Worm (Caenorhabditis elegans) whole organism, young adult: ENCODE data around the gene sre-24.

Experiments used
- B0261.1 ChIP-seq: sonication (generic microtip); optimal IDR thresholded peaks from 2 replicates; lab custom pipeline; 2016; ENCODE audit warnings: mild to moderate bottlenecking, missing genetic modification characterization, moderate library complexity, missing compliant biosample characterization
- C17E4.6 ChIP-seq: fragments of 200-800 bp; sonication (Bioruptor generic); IDR thresholded peaks from 2 replicates; pipeline ENCODE4 v1.3.6; 2022; ENCODE audit warnings: missing genetic modification reagents, missing genetic modification characterization, missing compliant biosample characterization
- F10E7.11 ChIP-seq: sonication (generic microtip); optimal IDR thresholded peaks from 2 replicates; lab custom pipeline; 2017; ENCODE audit warnings: mild to moderate bottlenecking, missing genetic modification characterization, moderate library complexity, missing compliant biosample characterization
- F33H1.4 ChIP-seq: fragments of 200-800 bp; sonication (Bioruptor generic); IDR thresholded peaks from 2 replicates; pipeline ENCODE4 v1.3.6; 2022; ENCODE audit warnings: missing genetic modification reagents, missing genetic modification characterization, missing compliant biosample characterization
- F52B5.7 ChIP-seq: sonication (generic microtip); optimal IDR thresholded peaks from 2 replicates; lab custom pipeline; 2016; ENCODE audit warnings: mild to moderate bottlenecking, missing genetic modification characterization, missing compliant biosample characterization
- F57A8.1 ChIP-seq: fragments of 200-800 bp; sonication (Bioruptor generic); optimal IDR thresholded peaks from 2 replicates; lab custom pipeline; 2018; ENCODE audit warnings: mild to moderate bottlenecking, missing genetic modification characterization, moderate library complexity, missing compliant biosample characterization
- Y53G8AR.9 ChIP-seq: fragments of 200-800 bp; sonication (Bioruptor generic); conservative IDR thresholded peaks from 2 replicates; pipeline ENCODE4 v1.3.6; 2022; ENCODE audit warnings: missing genetic modification reagents, missing genetic modification characterization, missing compliant biosample characterization
- Y67H2A.10 ChIP-seq: fragments of 200-800 bp; sonication (Bioruptor generic); conservative IDR thresholded peaks from 2 replicates; pipeline ENCODE4 v1.3.6; 2022; ENCODE audit warnings: missing genetic modification reagents, missing genetic modification characterization, missing compliant biosample characterization
- Y79H2A.3 ChIP-seq: fragments of 200-800 bp; sonication (Bioruptor generic); conservative IDR thresholded peaks from 2 replicates; pipeline ENCODE4 v1.3.6; 2022; ENCODE audit warnings: missing genetic modification reagents, missing genetic modification characterization, missing compliant biosample characterization
- athp-1 ChIP-seq: sonication (generic microtip); optimal IDR thresholded peaks from 2 replicates; lab custom pipeline; 2017; ENCODE audit warnings: mild to moderate bottlenecking, missing genetic modification characterization, missing compliant biosample characterization
- attf-5 ChIP-seq: fragments of 200-800 bp; sonication (Bioruptor generic); optimal IDR thresholded peaks from 2 replicates; lab custom pipeline; 2018; ENCODE audit warnings: mild to moderate bottlenecking, missing genetic modification characterization, missing compliant biosample characterization
- cebp-2 ChIP-seq: fragments of 200-800 bp; sonication (Bioruptor generic); IDR thresholded peaks from 2 replicates; pipeline ENCODE4 v1.3.6; 2022; ENCODE audit warnings: missing genetic modification characterization, missing compliant biosample characterization
- ceh-27 ChIP-seq: fragments of 200-800 bp; sonication (Bioruptor generic); optimal IDR thresholded peaks from 2 replicates; lab custom pipeline; 2018; ENCODE audit warnings: mild to moderate bottlenecking, missing genetic modification characterization, moderate library complexity, missing compliant biosample characterization
- ceh-79 ChIP-seq: sonication (generic microtip); optimal IDR thresholded peaks from 2 replicates; lab custom pipeline; 2017; ENCODE audit warnings: mild to moderate bottlenecking, missing genetic modification characterization, missing compliant biosample characterization
- die-1 ChIP-seq: sonication (generic microtip); optimal IDR thresholded peaks from 2 replicates; lab custom pipeline; 2016; ENCODE audit warnings: missing genotype, mild to moderate bottlenecking, missing genetic modification characterization, missing compliant biosample characterization
- dpl-1 ChIP-seq: fragments of 150-350 bp; optimal IDR thresholded peaks from 2 replicates; lab custom pipeline; 2014; ENCODE audit warnings: missing biosample characterization, missing genetic modification reagents, missing genetic modification characterization
- efl-1 ChIP-seq: fragments of 150-350 bp; optimal IDR thresholded peaks from 2 replicates; lab custom pipeline; 2014; ENCODE audit warnings: missing biosample characterization, missing genetic modification reagents, missing genetic modification characterization
- egl-44 ChIP-seq: fragments of 200-800 bp; sonication (Bioruptor generic); IDR thresholded peaks from 2 replicates; pipeline ENCODE4 v1.3.6; 2022; ENCODE audit warnings: missing genetic modification reagents, missing genetic modification characterization, missing compliant biosample characterization
- egrh-3 ChIP-seq: fragments of 200-800 bp; sonication (Bioruptor generic); IDR thresholded peaks from 2 replicates; pipeline ENCODE4 v1.3.6; 2022; ENCODE audit warnings: missing genetic modification reagents, missing genetic modification characterization, missing compliant biosample characterization
- lag-1 ChIP-seq: fragments of 200-800 bp; sonication (Bioruptor generic); IDR thresholded peaks from 2 replicates; pipeline ENCODE4 v1.3.6; 2022; ENCODE audit warnings: missing genetic modification reagents, missing genetic modification characterization, missing compliant biosample characterization
- lin-40 ChIP-seq: sonication (generic microtip); optimal IDR thresholded peaks from 2 replicates; lab custom pipeline; 2016; ENCODE audit warnings: missing genetic modification characterization, mild to moderate bottlenecking, missing compliant biosample characterization, missing genotype, missing genetic modification reagents
- lin-54 ChIP-seq: fragments of 200-800 bp; sonication (Bioruptor generic); optimal IDR thresholded peaks from 2 replicates; lab custom pipeline; 2018; ENCODE audit warnings: mild to moderate bottlenecking, missing genetic modification characterization, missing compliant biosample characterization
- lir-1 ChIP-seq: fragments of 200-800 bp; sonication (Bioruptor generic); conservative IDR thresholded peaks from 2 replicates; pipeline ENCODE4 v1.3.6; 2022; ENCODE audit warnings: missing genetic modification reagents, missing genetic modification characterization, missing compliant biosample characterization
- lsy-27 ChIP-seq: sonication (generic microtip); optimal IDR thresholded peaks from 2 replicates; lab custom pipeline; 2017; ENCODE audit warnings: missing genetic modification characterization, mild to moderate bottlenecking, missing compliant biosample characterization, antibody characterized with exemption, missing genotype, borderline replicate concordance; ENCODE audit not compliant: insufficient read depth
- madf-8 ChIP-seq: fragments of 200-800 bp; sonication (Bioruptor generic); conservative IDR thresholded peaks from 2 replicates; pipeline ENCODE4 v1.3.6; 2022; ENCODE audit warnings: missing genetic modification reagents, missing genetic modification characterization, missing compliant biosample characterization
- nhr-27 ChIP-seq: fragments of 200-800 bp; sonication (Bioruptor generic); optimal IDR thresholded peaks from 2 replicates; lab custom pipeline; 2018; ENCODE audit warnings: mild to moderate bottlenecking, missing genetic modification characterization, moderate library complexity, missing compliant biosample characterization
- nhr-80 ChIP-seq: sonication (generic microtip); optimal IDR thresholded peaks from 2 replicates; lab custom pipeline; 2016; ENCODE audit warnings: missing genetic modification characterization, missing compliant biosample characterization
- pha-4 ChIP-seq: fragments of 150-350 bp; sonication (generic microtip); optimal IDR thresholded peaks from 2 replicates; lab custom pipeline; 2014; ENCODE audit warnings: missing biosample characterization, missing genetic modification reagents, missing genetic modification characterization
- rcor-1 ChIP-seq: fragments of 200-800 bp; sonication (Bioruptor generic); IDR thresholded peaks from 2 replicates; pipeline ENCODE4 v1.3.6; 2022; ENCODE audit warnings: missing genetic modification reagents, missing genetic modification characterization, missing compliant biosample characterization
- rpc-1 ChIP-seq, 2 experiments: fragments of 150-350 bp in 1 of 2; sonication (generic microtip) in 1 of 2; optimal IDR thresholded peaks; 2 replicates each; lab custom pipeline; 2014 to 2018; ENCODE audit warnings: missing biosample characterization in 1 of 2, missing genetic modification characterization in 1 of 2, missing genetic modification reagents in 1 of 2, missing genotype in 1 of 2
- sea-2 ChIP-seq: fragments of 200-800 bp; sonication (Bioruptor generic); IDR thresholded peaks from 2 replicates; pipeline ENCODE4 v1.3.6; 2022; ENCODE audit warnings: missing genetic modification characterization, missing compliant biosample characterization
- snpc-1.3 ChIP-seq: sonication (generic microtip); optimal IDR thresholded peaks from 2 replicates; lab custom pipeline; 2017; ENCODE audit warnings: missing genetic modification characterization, mild to moderate bottlenecking, missing compliant biosample characterization, antibody characterized with exemption, moderate library complexity, missing genotype, missing genetic modification reagents; ENCODE audit not compliant: insufficient read depth
- sptf-2 ChIP-seq: fragments of 200-800 bp; sonication (Bioruptor generic); optimal IDR thresholded peaks from 2 replicates; lab custom pipeline; 2018; ENCODE audit warnings: mild to moderate bottlenecking, missing genetic modification characterization, missing compliant biosample characterization
- tbx-9 ChIP-seq: sonication (generic microtip); optimal IDR thresholded peaks from 2 replicates; lab custom pipeline; 2016; ENCODE audit warnings: borderline replicate concordance, missing genetic modification characterization, inconsistent platforms, missing compliant biosample characterization
- xnd-1 ChIP-seq: sonication (generic microtip); optimal IDR thresholded peaks from 2 replicates; lab custom pipeline; 2016; ENCODE audit warnings: missing genotype, missing genetic modification reagents, missing genetic modification characterization, missing compliant biosample characterization
- zfh-2 ChIP-seq: fragments of 200-800 bp; sonication (Bioruptor generic); conservative IDR thresholded peaks from 2 replicates; pipeline ENCODE4 v1.3.6; 2022; ENCODE audit warnings: missing genetic modification reagents, missing genetic modification characterization, missing compliant biosample characterization
- zim-3 ChIP-seq: sonication (generic microtip); optimal IDR thresholded peaks from 2 replicates; lab custom pipeline; 2017; ENCODE audit warnings: mild to moderate bottlenecking, missing genetic modification characterization, moderate library complexity, missing compliant biosample characterization
- ztf-18 ChIP-seq: sonication (generic microtip); optimal IDR thresholded peaks from 2 replicates; lab custom pipeline; 2016; ENCODE audit warnings: missing genotype, mild to moderate bottlenecking, missing genetic modification characterization, missing compliant biosample characterization
- ztf-25 ChIP-seq: fragments of 200-800 bp; sonication (Bioruptor generic); IDR thresholded peaks from 2 replicates; pipeline ENCODE4 v1.3.6; 2022; ENCODE audit warnings: missing genetic modification reagents, missing genetic modification characterization, missing compliant biosample characterization
- ztf-26 ChIP-seq: sonication (generic microtip); optimal IDR thresholded peaks from 2 replicates; lab custom pipeline; 2017; ENCODE audit warnings: missing genetic modification characterization, missing compliant biosample characterization

The sre-24 gene

DNA sequence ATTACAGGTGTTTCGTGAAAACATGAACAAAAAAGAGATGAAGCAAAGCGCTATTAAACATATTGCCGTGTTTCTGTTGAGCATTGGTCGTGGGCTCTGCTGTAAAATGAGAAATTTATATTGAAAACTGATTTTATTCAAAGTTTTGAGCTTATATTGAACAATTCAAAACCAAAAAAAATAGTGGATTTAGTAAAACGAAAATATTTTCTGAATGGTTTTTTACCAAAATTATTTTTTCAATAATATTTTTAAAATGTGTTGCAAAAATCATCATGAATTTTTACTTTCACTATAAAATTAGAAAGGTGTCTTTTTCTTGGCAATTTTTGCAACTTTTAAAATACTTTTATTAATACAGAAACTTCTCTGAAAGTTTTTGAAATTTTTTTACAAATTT, 18.7 kb downstream of the sre-24 start, which contains the start of gene C31B8.7:
TSS of gene C31B8.7 (minus strand) at position 101 of the 400 bp plus-strand sequence.
- TF ChIP-seq zim-3 (tag; lab: Kevin White, UChicago) (no peak), snpc-1.3 (tag; lab: Kevin White, UChicago) (no peak), sptf-2 (GFP tag; lab: Kevin White, UChicago) (no peak)
- TF ChIP-seq, all 124 proteins: peak for 0

DNA sequence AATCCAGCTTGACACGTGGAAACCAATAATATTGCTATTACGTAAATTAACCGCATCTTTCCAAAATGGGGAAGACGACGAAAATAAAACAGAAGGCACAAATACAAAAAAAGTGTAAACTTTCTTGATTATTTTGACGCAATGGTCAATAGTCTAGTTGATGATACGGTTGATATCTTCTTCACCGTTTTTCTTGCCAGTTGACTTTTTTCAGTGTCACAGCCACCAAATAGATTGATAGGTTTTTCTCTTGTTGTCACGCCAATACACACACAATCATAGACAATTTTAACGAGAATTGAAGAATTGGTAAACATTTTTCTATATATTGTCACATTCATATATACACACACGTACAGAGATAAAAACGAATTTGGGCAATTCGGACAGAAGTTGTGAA, 25.0 kb downstream of the sre-24 start, which contains the start of gene zmp-3:
TSS of gene zmp-3 (minus strand) at position 101 of the 400 bp plus-strand sequence.
- no peak for TF ChIP-seq lsy-27 (tag; lab: Kevin White, UChicago)
- no peak for TF ChIP-seq nhr-80
- no peak for TF ChIP-seq rpc-1 (optimal IDR thresholded peaks at IDR 0.05; lab: Kevin White, UChicago)
- no peak for TF ChIP-seq rpc-1 (tag; optimal IDR thresholded peaks at IDR 0.05; lab: Kevin White, UChicago)
- TF ChIP-seq tbx-9: no peak
- no peak for TF ChIP-seq ceh-27 (GFP tag; lab: Kevin White, UChicago)
- no peak for TF ChIP-seq zfh-2 (GFP tag; lab: Robert Waterston, UW)
- no peak for TF ChIP-seq lir-1 (GFP tag; lab: Robert Waterston, UW)
- TF ChIP-seq F52B5.7: no peak
- no peak for TF ChIP-seq die-1 (tag; lab: Kevin White, UChicago)
- TF ChIP-seq cebp-2 (GFP tag; lab: Robert Waterston, UW): no peak
- TF ChIP-seq ceh-79 (tag; lab: Kevin White, UChicago): no peak
- no peak for TF ChIP-seq ztf-26 (tag; lab: Kevin White, UChicago)
- TF ChIP-seq athp-1 (tag; lab: Kevin White, UChicago): no peak
- no peak for TF ChIP-seq ztf-25 (GFP tag; lab: Robert Waterston, UW)
- no peak for TF ChIP-seq C17E4.6 (GFP tag; lab: Robert Waterston, UW)
- TF ChIP-seq dpl-1 (GFP tag; lab: Kevin White, UChicago): no peak
- no peak for TF ChIP-seq lin-40 (tag; lab: Kevin White, UChicago)
- TF ChIP-seq B0261.1 (tag; lab: Kevin White, UChicago): no peak
- no peak for TF ChIP-seq lag-1 (GFP tag; lab: Robert Waterston, UW)
- TF ChIP-seq lin-54 (GFP tag; lab: Kevin White, UChicago): no peak

DNA sequence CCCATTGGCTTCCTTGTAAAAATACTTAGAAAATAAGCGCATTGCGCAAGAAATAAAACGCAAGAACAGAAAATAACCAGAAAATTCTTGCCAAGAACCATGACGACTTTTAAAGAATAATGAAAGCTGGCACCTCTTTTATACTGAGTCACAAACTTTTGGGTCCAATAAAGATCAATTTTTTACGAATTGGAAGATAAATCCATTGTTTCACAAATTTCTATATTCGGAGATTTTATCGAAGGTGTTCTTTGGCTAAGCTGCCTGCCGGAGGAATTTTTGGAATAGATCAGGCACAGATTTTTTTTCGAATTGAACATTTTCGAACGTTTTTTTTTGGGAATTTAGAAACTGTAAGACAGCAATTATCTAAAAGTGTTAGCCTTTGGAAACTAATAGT, 28.4 kb downstream of the sre-24 start, which contains the start of gene C31B8.9:
TSS of gene C31B8.9 (minus strand) at position 101 of the 400 bp plus-strand sequence.
- TF ChIP-seq F33H1.4 (GFP tag; lab: Robert Waterston, UW): no peak
- TF ChIP-seq madf-8 (GFP tag; lab: Robert Waterston, UW): no peak
- no peak for TF ChIP-seq rcor-1 (GFP tag; lab: Robert Waterston, UW)
- TF ChIP-seq ztf-18: no peak
- TF ChIP-seq Y79H2A.3 (GFP tag; lab: Robert Waterston, UW): no peak
- no peak for TF ChIP-seq egl-44 (GFP tag; lab: Robert Waterston, UW)
- no peak for TF ChIP-seq pha-4 (tag; lab: Kevin White, UChicago)
- no peak for TF ChIP-seq Y67H2A.10 (GFP tag; lab: Robert Waterston, UW)
- no peak for TF ChIP-seq lag-1 (GFP tag; lab: Robert Waterston, UW)
- TF ChIP-seq athp-1 (tag; lab: Kevin White, UChicago): no peak
- TF ChIP-seq attf-5: no peak
- no peak for TF ChIP-seq nhr-27 (tag; lab: Kevin White, UChicago)
- TF ChIP-seq zfh-2 (GFP tag; lab: Robert Waterston, UW): no peak
- no peak for TF ChIP-seq egrh-3 (GFP tag; lab: Robert Waterston, UW)
- TF ChIP-seq efl-1 (GFP tag; lab: Kevin White, UChicago): no peak
- TF ChIP-seq sea-2 (GFP tag; lab: Robert Waterston, UW): no peak
- no peak for TF ChIP-seq F57A8.1
- no peak for TF ChIP-seq Y53G8AR.9
- TF ChIP-seq F10E7.11 (tag; lab: Kevin White, UChicago): no peak
- TF ChIP-seq xnd-1 (tag; lab: Kevin White, UChicago): no peak
